Worm (Caenorhabditis elegans): ENCODE results near the gene tat-2.

- TF ChIP-seq ref-1 (GFP tag; conservative IDR thresholded peaks at IDR 0.05) (no peak), ztf-23 (GFP tag; IDR thresholded peaks at IDR 0.05) (no peak), tab-1 (GFP tag; IDR thresholded peaks at IDR 0.05) (no peak), flt-1 (GFP tag; IDR thresholded peaks at IDR 0.05) (no peak), ztf-29 (GFP tag; IDR thresholded peaks at IDR 0.05) (no peak), med-1 (GFP tag; optimal IDR thresholded peaks at IDR 0.05; ENCODE audit: insufficient read depth) (no peak), klf-2 (GFP tag; conservative IDR thresholded peaks at IDR 0.05) (no peak)
These were observed 57.2 kb downstream of the tat-2 start, which contains the start of gene R11E3.1 for ce11 chrIV:4789445-4789844.
